Worm (Caenorhabditis elegans) whole organism, L4/young adult: ENCODE results near the gene T28H10.1.

Experiments
- dao-5 ChIP-seq: sonication (generic microtip); optimal IDR thresholded peaks from 2 replicates; lab custom pipeline; 2016; ENCODE audit warnings: missing genotype, missing genetic modification characterization, moderate library complexity, missing compliant biosample characterization
- him-1 ChIP-seq: sonication (generic microtip); optimal IDR thresholded peaks from 2 replicates; lab custom pipeline; 2016; ENCODE audit warnings: missing genotype, missing genetic modification reagents, missing genetic modification characterization, missing compliant biosample characterization

DNA sequence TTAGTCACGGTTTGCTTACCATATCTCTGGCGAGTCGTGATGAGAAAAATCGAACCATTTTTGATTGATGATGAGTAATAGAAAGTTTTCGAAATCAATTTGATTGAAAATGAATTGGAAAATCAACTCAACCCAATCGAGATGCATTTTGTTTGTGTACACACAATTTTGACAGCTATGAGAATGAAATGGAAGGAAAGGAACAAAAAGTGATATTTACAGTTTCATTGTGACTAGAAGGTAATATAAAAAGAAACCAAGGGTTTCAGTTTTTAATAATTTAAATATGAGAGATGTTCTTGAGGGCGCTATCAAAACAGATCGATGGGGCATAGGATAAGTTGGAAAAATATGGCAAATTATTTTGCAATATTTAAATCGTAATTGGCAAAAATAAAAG lies 13.6 kb downstream of the T28H10.1 start, which contains the start of gene cal-1:
- no peak for TF ChIP-seq dao-5
- no peak for TF ChIP-seq him-1 (tag; lab: Kevin White, UChicago)
